Worm (Caenorhabditis elegans): ENCODE measurements around the gene F53F4.16.

DNA sequence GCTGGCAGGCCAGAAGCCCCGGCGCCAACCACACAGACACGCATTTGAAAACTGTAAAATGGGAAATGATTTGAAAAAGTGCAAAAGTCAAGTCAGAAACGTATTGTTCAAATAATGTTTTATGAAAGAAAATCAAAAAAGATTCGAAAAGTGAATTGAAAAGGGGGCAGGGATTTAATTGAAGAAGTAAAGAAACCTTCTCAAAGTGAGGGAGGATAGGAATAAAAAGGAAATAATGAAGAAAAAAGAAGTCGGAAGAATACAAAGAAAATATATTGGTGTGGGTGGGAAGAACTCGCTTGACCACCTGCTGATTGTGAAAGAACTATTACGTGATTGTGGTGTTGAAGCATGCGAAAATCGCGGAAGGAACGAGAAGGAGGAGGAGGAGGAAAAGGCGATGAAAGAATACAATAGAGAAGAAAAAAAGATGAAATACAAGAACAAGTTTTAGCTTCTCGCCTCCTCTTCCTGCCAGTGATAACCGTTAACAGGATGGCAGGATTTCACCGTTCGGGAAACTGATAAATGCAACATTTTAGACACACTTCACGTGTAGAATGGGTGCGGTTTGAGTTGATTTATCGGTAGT is 14.9 kb downstream of the F53F4.16 start, which contains the start of gene fmo-4:
- no peak for TF ChIP-seq pqm-1 (tag; optimal IDR thresholded peaks at IDR 0.05)
- no peak for TF ChIP-seq lin-15B (tag; optimal IDR thresholded peaks at IDR 0.05)
- no peak for TF ChIP-seq mep-1 (tag; optimal IDR thresholded peaks at IDR 0.05)
